Fruit fly (Drosophila melanogaster): ENCODE measurements around the gene CG9674.

CG9674 gene

dm6 chr3L:16829983-16830382, 22.5 kb upstream of the CG9674 start:
- TF ChIP-seq CG17806 (tag; optimal IDR thresholded peaks at IDR 0.05) (no peak), EcR (GFP tag; optimal IDR thresholded peaks at IDR 0.05) (peak; percentile 69)

- TF ChIP-seq CG15710 (tag; optimal IDR thresholded peaks at IDR 0.05) (no peak), D1 (tag; optimal IDR thresholded peaks at IDR 0.05) (no peak), CG34367 (tag; optimal IDR thresholded peaks at IDR 0.05) (no peak), CG8301 (tag; optimal IDR thresholded peaks at IDR 0.05) (no peak)
These were observed 21.4 kb upstream of the CG9674 start, which contains the start of gene CG13024 for dm6 chr3L:16828967-16829366. Gene CG13024 (minus strand): TSS chr3L:16829074.

DNA sequence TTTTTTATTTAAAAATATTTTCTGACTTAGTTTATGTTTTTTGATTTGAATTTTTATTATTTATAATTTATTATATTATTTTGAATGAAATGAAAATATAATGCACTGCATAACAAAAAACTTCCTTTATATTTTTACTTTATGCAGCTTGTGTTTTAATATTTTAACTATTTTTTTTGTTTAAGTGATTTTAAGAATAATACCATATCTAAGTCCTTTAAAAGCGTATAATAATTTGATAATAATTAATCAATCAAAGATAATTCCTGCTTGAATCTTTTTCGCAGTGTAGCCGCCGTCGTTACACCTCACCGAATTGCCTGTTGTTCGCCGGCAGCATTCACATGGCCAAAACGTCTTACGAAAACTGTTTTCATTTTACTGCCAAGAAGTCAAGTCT, 17.7 kb upstream of the CG9674 start:
- TF ChIP-seq D1 (tag; optimal IDR thresholded peaks at IDR 0.05) (no peak), CG34367 (tag; optimal IDR thresholded peaks at IDR 0.05) (no peak), CG17806 (tag; optimal IDR thresholded peaks at IDR 0.05) (no peak), CG8159 (tag; optimal IDR thresholded peaks at IDR 0.05) (peak; percentile 18), rn (GFP tag; IDR thresholded peaks at IDR 0.05) (no peak), CG13204 (GFP tag; optimal IDR thresholded peaks at IDR 0.05) (no peak), Pif1B (GFP tag; optimal IDR thresholded peaks at IDR 0.05) (no peak), fd96Ca (GFP tag; IDR thresholded peaks at IDR 0.05) (no peak), CG15710 (tag; optimal IDR thresholded peaks at IDR 0.05) (peak; percentile 30), CG14655 (GFP tag; optimal IDR thresholded peaks at IDR 0.05) (peak; percentile 21), EcR (GFP tag; optimal IDR thresholded peaks at IDR 0.05) (no peak)

- TF ChIP-seq CG8159 (tag; optimal IDR thresholded peaks at IDR 0.05) (no peak), Pif1A (GFP tag; optimal IDR thresholded peaks at IDR 0.05) (no peak), Snoo (tag; optimal IDR thresholded peaks at IDR 0.05) (no peak), CG4496 (GFP tag; IDR thresholded peaks at IDR 0.05) (0 out of 3 replicates have a peak, but pooled peaks have one; percentile 14)
These were observed 17.2 kb upstream of the CG9674 start for dm6 chr3L:16824725-16825124.

DNA sequence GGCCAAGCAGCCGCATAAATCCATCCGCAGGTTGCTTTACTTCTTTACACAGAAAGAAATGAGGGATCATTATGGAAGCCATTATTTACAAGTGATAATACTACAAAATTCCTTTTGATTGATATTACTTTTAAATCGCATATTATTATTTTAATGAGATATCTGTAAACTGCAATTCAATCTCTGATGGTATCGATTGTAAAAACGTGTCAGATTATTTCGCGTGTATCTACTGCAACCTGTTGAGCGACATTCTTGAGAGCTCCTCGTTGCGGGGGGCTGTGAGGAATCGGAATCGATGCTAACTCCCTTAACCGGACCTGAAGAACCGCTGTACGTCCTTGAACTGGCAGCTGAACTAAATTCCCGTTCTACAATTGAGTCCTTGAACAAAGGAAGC, 10.5 kb upstream of the CG9674 start:
- TF ChIP-seq D1 (tag; optimal IDR thresholded peaks at IDR 0.05) (peak; percentile 88), CG4496 (GFP tag; IDR thresholded peaks at IDR 0.05) (peak; percentile 81), CG17806 (tag; optimal IDR thresholded peaks at IDR 0.05) (peak; percentile 98), fd96Ca (GFP tag; IDR thresholded peaks at IDR 0.05) (peak; percentile 56; the same call in 2 of the 3 replicates), Ets98B (GFP tag; IDR thresholded peaks at IDR 0.05) (peak; percentile 43), CG8301 (tag; optimal IDR thresholded peaks at IDR 0.05) (peak; percentile 89), CG13204 (GFP tag; optimal IDR thresholded peaks at IDR 0.05) (peak; percentile 94), CG9948 (tag; optimal IDR thresholded peaks at IDR 0.05) (peak; percentile 96), Pif1B (GFP tag; optimal IDR thresholded peaks at IDR 0.05) (peak; percentile 88), Pif1A (GFP tag; optimal IDR thresholded peaks at IDR 0.05) (peak; percentile 92), CG8159 (tag; optimal IDR thresholded peaks at IDR 0.05) (peak; percentile 96), gl (tag; optimal IDR thresholded peaks at IDR 0.05) (peak; percentile 95), CG34367 (tag; optimal IDR thresholded peaks at IDR 0.05) (peak; percentile 96), CG15710 (tag; optimal IDR thresholded peaks at IDR 0.05) (peak; percentile 98), CG32121 (GFP tag; IDR thresholded peaks at IDR 0.05) (0 out of 2 replicates have a peak, but pooled peaks have one; percentile 24), CG12605 (GFP tag; IDR thresholded peaks at IDR 0.05) (peak; percentile 74), rn (GFP tag; IDR thresholded peaks at IDR 0.05) (no peak), CG14655 (GFP tag; optimal IDR thresholded peaks at IDR 0.05) (peak; percentile 90), Snoo (tag; optimal IDR thresholded peaks at IDR 0.05) (peak; percentile 77), CG10348 (GFP tag; IDR thresholded peaks at IDR 0.05) (no peak), EcR (GFP tag; optimal IDR thresholded peaks at IDR 0.05) (peak; percentile 97)

DNA sequence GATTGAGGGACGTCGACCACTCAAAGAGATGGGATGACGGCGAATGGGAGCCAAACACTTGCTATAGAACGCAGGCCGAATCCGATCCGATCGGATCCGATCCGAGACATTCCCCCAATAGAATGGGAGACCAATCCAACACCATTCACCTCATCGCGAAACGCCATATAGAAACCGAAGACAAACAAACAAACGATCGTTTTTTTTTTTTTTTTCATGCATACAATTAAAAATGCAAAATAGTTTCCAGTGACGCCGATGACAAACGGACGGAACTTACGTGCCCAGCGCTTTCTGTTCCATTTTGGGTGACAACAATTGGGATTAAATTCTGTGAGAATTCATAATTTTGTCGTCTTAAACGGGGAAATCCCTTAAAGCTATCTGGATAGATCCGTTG, 6.5 kb upstream of the CG9674 start:
- TF ChIP-seq Ets98B (GFP tag; IDR thresholded peaks at IDR 0.05) (no peak), fd96Ca (GFP tag; IDR thresholded peaks at IDR 0.05) (no peak), CG8159 (tag; optimal IDR thresholded peaks at IDR 0.05) (no peak), CG15710 (tag; optimal IDR thresholded peaks at IDR 0.05) (no peak), Snoo (tag; optimal IDR thresholded peaks at IDR 0.05) (no peak), CG14655 (GFP tag; optimal IDR thresholded peaks at IDR 0.05) (no peak), CG10348 (GFP tag; IDR thresholded peaks at IDR 0.05) (no peak), Pif1B (GFP tag; optimal IDR thresholded peaks at IDR 0.05) (no peak)

DNA sequence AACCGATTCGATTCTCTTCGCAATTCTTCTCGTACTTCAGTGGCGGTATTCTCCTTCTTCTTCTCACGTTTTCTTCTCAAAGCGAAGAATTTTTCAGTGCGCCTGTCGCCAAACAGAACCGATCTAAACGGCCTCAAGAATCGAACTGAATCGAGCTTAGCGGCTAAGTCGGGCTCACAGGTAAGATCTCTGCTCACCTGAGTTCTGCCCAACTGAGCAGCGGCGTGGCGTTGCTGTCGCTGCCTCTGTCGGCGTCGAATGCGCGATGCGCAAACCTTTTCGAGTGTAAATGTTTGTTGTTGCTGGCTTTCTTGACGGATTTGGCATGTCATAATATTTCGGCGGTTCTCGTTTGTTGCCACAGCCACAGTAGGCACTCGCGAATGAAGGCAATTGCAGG, 4.4 kb upstream of the CG9674 start:
- TF ChIP-seq Pif1B (GFP tag; optimal IDR thresholded peaks at IDR 0.05) (no peak), CG32121 (GFP tag; IDR thresholded peaks at IDR 0.05) (no peak), CG17806 (tag; optimal IDR thresholded peaks at IDR 0.05) (no peak), CG34367 (tag; optimal IDR thresholded peaks at IDR 0.05) (no peak), Snoo (tag; optimal IDR thresholded peaks at IDR 0.05) (no peak), Pif1A (GFP tag; optimal IDR thresholded peaks at IDR 0.05) (no peak), CG15710 (tag; optimal IDR thresholded peaks at IDR 0.05) (no peak), EcR (GFP tag; optimal IDR thresholded peaks at IDR 0.05) (peak; percentile 28), gl (tag; optimal IDR thresholded peaks at IDR 0.05) (no peak)
